Fruit fly (Drosophila melanogaster): Measurements from ENCODE around the gene DPCoAC.

Gene DPCoAC

DNA sequence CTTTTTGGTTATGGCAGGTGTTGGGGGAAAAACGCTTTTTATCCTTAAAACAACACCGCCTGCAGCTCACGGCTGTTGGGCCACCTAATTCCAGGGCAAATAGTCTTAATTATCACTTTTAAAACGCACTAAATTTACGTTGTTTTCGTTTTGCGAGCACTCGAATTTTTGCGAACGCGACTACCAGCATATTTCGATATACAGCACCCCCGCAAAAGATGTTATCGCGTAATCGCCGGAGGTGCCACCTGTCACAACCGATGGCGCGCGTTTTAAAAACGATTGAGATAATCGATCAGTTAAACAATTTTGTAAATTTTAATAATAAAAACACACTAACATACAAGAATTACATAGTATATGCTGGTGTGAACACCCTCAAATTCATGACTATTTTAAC is 5.4 kb downstream of the DPCoAC start, which contains the start of gene Stat92E:
Stat92E (minus strand) TSS at position 219 of the 400 bp plus-strand sequence.
- no peak for TF ChIP-seq Myc (optimal IDR thresholded peaks at IDR 0.05)
- TF ChIP-seq ttk (optimal IDR thresholded peaks at IDR 0.05), result no peak
- no peak for TF ChIP-seq psq (optimal IDR thresholded peaks at IDR 0.05)
- TF ChIP-seq insv (optimal IDR thresholded peaks at IDR 0.05), result no peak
- no peak for TF ChIP-seq h (optimal IDR thresholded peaks at IDR 0.05)
- no peak for TF ChIP-seq Sin3A (optimal IDR thresholded peaks at IDR 0.05)

DNA sequence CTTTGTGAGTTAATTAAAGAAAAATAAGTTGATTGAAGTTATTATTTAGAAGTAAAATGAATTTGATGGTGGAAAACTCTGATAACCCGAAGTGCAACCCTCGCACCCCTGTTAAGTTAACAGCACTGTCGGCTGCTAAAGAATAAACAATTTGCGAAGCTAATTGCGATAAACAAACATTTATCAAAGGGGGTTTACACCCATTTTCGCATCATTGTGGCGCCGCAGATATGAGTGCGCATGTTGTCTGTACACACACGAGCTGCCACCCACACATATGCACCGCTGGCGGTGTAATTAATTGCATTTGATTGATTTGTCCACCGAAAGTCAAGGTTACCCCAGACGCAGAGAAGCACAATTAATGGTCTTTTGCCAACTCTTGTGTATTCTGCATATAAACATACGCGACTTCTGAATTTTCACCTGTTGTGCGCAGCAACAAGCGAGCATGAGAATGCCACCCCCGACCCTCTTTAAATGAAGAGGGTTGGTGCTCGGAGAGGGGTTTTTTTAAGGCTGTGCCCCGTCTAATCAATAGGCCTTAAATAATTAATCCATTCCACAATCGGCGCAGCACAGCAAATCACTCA is 5.9 kb downstream of the DPCoAC start:
- TF ChIP-seq Sin3A (optimal IDR thresholded peaks at IDR 0.05) (no peak), insv (optimal IDR thresholded peaks at IDR 0.05) (no peak), Myc (optimal IDR thresholded peaks at IDR 0.05) (no peak), ttk (optimal IDR thresholded peaks at IDR 0.05) (no peak), psq (optimal IDR thresholded peaks at IDR 0.05) (no peak), h (optimal IDR thresholded peaks at IDR 0.05) (no peak)

DNA sequence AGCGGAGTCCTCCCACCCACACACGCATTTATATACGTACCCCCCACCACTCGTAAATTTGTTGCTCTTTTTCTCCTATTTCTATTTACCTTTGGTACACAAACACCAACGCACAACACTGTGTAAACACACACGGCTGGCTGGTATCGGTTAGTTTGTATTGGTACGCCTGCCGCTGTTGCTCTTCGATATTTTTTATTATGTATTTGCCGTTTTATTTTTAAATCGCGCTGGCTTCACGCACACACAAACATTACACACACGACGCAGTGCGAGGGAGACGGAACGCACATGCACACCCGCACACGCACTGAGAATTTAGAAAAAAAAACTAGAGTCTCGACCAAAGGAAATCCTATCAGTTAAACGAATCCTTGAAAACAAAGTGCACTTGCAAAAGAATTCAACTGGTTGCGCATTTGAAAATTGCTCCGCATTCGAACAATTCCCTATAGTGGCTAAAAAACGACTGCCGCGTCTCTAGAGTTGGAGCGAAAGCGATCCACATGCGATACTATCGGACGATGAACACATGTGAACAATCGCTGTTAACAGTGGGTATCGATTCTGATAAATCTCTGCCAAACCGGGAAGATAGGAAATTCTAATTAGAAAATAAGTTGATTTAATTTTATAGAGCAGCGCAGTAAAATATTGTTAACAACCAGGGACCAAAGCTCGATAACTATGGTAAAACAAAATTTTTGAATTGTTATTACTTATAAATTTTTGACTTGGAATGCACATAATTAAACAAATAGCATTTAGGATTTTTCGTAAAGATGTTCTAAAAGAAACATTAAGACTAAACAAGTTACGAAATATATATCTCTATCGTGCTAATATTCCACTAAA is 6.6 kb downstream of the DPCoAC start:
- TF ChIP-seq Myc (optimal IDR thresholded peaks at IDR 0.05), result no peak
- no peak for TF ChIP-seq h (optimal IDR thresholded peaks at IDR 0.05)
- TF ChIP-seq psq (optimal IDR thresholded peaks at IDR 0.05), result no peak
- no peak for TF ChIP-seq ttk (optimal IDR thresholded peaks at IDR 0.05)
- TF ChIP-seq Sin3A (optimal IDR thresholded peaks at IDR 0.05), result no peak
- TF ChIP-seq insv (optimal IDR thresholded peaks at IDR 0.05), result no peak

DNA sequence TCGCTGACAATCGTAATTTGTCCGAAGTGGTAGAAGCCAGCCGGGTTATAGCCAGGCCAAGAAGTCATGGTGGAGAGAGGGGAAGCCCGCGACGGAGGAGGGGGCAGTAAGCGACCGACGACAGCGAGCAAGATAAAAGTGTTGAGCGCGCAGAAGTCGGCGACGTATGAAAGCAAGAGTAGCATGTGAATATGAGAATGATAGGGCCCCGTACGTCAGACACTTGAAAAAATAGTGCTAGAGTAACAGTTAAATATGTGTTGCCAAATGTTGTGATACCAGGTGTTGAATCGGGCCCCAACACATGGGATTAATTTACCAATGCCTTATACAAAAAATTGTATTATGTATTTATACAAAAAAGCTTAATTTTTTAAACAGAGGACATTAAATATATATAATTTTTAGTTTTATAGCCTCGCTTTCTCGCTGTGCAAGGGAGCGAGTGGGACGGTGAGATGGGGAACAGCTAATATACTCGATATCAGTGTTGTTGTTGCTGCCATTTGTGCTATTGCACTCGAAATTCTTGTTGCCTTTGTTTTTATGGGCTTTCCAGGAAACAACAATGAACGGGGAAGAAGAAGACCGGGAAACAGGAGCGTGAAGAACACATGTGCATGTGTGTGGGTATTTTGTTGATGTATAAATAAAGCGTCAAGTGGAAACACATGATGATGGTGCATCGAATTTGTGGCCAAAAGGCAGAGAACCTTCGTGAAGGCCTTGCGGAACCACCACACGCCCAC is 7.4 kb downstream of the DPCoAC start:
- TF ChIP-seq h (optimal IDR thresholded peaks at IDR 0.05) (no peak), Sin3A (optimal IDR thresholded peaks at IDR 0.05) (no peak), ttk (optimal IDR thresholded peaks at IDR 0.05) (no peak), psq (optimal IDR thresholded peaks at IDR 0.05) (no peak), insv (optimal IDR thresholded peaks at IDR 0.05) (no peak), Myc (optimal IDR thresholded peaks at IDR 0.05) (no peak)

DNA sequence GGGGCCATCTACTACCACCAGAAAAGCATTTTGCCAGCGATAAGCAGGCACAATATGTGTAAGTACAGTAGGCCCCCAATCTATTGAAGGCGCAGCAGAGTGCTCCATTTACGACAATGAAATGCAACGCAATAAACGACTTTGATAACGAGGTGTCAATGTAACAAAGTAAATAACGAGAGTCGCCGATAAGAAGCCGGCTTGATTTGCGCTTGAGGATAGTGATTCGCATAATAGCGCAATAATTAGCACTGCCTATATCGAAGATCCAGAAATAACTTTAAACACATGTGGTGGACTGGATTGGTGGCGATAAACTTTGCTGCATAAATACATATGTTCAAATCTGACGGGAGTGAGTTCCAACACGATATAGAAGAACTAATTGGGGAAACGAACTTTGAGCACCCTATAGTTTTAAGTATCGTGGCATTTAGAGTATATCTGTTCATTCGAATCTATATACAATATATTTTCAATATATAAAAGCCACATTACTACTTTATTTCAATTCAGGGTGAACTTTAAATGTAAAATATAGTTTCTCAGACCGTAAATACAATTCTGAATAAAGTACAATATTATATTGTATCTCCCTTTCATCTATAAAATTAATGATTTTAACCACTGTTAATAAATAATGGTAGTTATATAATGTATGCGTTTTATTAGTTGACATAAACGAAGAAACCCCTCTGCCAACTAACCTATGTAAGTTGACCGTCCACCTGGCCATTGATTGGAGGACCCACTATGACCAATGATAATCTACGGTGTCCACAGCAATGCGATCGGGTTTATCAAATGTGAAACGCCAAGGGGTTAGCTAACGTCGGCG is 8.2 kb downstream of the DPCoAC start:
- TF ChIP-seq h (optimal IDR thresholded peaks at IDR 0.05) (no peak), Sin3A (optimal IDR thresholded peaks at IDR 0.05) (no peak), insv (optimal IDR thresholded peaks at IDR 0.05) (no peak), psq (optimal IDR thresholded peaks at IDR 0.05) (no peak), Myc (optimal IDR thresholded peaks at IDR 0.05) (no peak), ttk (optimal IDR thresholded peaks at IDR 0.05) (no peak)

DNA sequence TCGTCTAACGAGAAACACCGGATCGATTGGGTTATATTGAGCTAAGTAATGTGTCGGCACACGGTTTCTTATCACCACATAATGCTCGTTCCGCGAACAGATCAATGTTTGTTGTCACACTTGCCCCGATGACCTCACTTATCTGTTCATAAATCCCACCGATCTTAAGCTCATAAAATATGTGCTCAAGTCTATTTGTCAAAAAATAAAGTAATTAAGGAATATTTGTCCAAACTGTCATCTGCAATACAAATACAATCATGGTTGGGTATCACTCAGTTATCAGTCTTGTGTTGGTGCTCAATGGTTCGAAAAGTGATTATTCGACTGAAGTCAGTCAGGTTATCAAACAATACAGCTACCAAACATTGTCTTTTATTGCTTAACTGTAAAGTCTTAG is 9.2 kb downstream of the DPCoAC start:
- TF ChIP-seq psq (optimal IDR thresholded peaks at IDR 0.05) (no peak), h (optimal IDR thresholded peaks at IDR 0.05) (no peak), insv (optimal IDR thresholded peaks at IDR 0.05) (no peak), ttk (optimal IDR thresholded peaks at IDR 0.05) (no peak), Myc (optimal IDR thresholded peaks at IDR 0.05) (no peak), Sin3A (optimal IDR thresholded peaks at IDR 0.05) (no peak)

DNA sequence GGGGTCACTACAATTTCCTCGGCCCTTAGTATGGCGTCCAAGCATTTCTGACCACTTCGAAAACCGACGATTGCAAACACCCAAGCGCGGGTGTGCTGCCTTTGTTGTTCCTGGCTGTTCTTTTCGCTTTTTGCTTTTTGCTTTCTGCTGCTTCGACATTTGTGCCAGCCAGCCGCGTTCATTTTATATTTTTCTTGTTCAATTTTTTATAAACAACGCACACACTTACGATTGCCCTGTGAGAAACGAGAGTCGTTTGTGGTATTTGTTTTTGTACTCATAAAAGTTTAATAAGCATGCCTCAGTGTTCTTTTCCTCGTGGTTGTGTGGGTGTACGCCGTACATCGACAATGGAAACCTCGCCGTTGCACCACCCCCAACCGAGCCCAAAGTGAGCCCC is 9.7 kb downstream of the DPCoAC start:
- no peak for TF ChIP-seq ttk (optimal IDR thresholded peaks at IDR 0.05)
- no peak for TF ChIP-seq Sin3A (optimal IDR thresholded peaks at IDR 0.05)
- no peak for TF ChIP-seq h (optimal IDR thresholded peaks at IDR 0.05)
- no peak for TF ChIP-seq psq (optimal IDR thresholded peaks at IDR 0.05)
- TF ChIP-seq insv (optimal IDR thresholded peaks at IDR 0.05), result no peak
- no peak for TF ChIP-seq Myc (optimal IDR thresholded peaks at IDR 0.05)

DNA sequence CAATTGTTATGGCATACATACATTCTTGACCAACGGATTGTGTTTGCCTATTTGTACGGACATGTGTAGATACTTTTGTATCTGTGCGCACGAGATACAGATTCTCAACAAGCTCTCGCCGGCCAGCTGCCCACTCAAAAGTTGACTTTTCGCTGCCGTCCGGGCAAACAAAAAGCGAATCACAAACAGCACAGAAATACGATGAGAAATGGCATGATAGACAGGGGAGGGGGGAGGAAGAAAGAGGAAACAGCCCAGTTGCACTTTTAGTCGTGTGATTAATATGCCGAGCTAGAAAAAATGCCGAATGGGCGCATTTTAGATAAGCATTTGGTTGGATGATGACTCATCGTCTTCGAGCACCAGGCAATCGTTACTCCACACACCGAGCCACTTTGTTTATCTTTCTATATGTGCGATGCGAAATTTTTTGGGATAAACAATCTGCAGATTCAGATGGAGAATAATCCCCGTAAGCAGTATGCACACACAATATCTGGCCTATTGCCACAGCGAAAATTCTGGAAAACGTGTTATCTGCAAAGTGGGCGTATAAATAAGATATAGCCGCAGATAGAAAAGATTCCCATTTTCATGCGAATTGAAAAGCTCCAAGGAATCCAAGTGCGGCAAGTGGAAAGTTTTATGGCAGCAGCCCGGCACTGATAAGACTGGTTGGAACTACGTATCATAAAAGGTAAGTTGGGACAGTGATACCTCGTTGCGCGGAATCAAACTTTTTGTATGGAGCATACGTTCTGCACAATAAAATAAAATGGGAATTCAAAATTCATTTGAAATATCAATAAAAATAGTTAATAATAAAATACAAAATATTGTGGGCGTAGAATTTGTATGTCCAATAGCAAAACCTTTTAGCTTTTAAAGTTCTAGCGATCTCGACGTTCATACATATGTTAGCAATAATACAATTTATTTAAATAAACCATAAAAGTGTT is 10.5 kb downstream of the DPCoAC start:
- TF ChIP-seq insv (optimal IDR thresholded peaks at IDR 0.05) (no peak), ttk (optimal IDR thresholded peaks at IDR 0.05) (no peak), Myc (optimal IDR thresholded peaks at IDR 0.05) (no peak), Sin3A (optimal IDR thresholded peaks at IDR 0.05) (no peak), psq (optimal IDR thresholded peaks at IDR 0.05) (no peak), h (optimal IDR thresholded peaks at IDR 0.05) (no peak)

DNA sequence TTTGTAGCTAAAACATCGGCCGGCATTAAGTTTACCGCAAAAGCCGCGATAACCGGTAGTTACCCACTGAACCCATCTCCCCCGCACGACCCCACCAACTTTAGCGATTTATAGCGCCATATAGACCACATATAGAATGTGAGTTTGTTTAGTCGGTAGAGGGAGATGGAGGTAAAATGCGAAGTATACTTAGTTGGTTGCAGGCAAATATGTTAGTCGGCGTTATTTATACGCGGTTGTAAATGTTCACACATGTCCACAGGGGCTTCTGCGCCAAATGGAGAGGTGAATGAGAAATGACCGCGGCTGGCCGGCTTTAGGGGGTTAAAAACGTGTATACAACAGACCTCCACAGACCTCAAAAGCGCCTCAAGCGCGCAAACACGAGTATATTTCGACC is 11.8 kb downstream of the DPCoAC start:
- TF ChIP-seq insv (optimal IDR thresholded peaks at IDR 0.05) (no peak), ttk (optimal IDR thresholded peaks at IDR 0.05) (no peak), Myc (optimal IDR thresholded peaks at IDR 0.05) (no peak), psq (optimal IDR thresholded peaks at IDR 0.05) (no peak), h (optimal IDR thresholded peaks at IDR 0.05) (no peak), Sin3A (optimal IDR thresholded peaks at IDR 0.05) (no peak)

DNA sequence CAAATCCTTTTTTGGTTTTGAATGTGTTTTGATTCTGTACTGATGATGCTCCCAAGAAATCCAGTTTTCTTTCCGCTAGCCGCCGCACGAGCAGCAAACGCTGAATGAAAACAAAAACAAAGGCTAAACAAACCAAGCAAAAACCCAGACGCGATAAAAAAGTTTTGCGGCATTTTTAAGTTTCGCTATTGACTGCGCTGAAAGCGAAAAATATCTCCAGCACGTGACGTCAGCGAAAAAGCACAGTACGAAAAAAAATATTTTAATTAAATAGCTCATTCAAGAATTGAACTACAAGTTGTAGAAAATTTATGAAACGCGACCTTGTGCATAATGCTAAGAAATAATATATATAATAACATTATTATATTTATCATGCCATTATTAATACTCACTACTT is 12.5 kb downstream of the DPCoAC start:
- no peak for TF ChIP-seq Sin3A (optimal IDR thresholded peaks at IDR 0.05)
- no peak for TF ChIP-seq insv (optimal IDR thresholded peaks at IDR 0.05)
- no peak for TF ChIP-seq ttk (optimal IDR thresholded peaks at IDR 0.05)
- no peak for TF ChIP-seq h (optimal IDR thresholded peaks at IDR 0.05)
- TF ChIP-seq Myc (optimal IDR thresholded peaks at IDR 0.05), result no peak
